Worm (Caenorhabditis elegans): ENCODE results near the gene F35C5.12.

ce11 chrII:12925551-12925950 is 11.2 kb upstream of the F35C5.12 start, which contains the start of gene F58G1.8:
- no peak for TF ChIP-seq D2030.7 (GFP tag; IDR thresholded peaks at IDR 0.05)
- no peak for TF ChIP-seq Y95B8A.8 (GFP tag; IDR thresholded peaks at IDR 0.05)
- TF ChIP-seq zim-3 (tag; optimal IDR thresholded peaks at IDR 0.05) = no peak
- TF ChIP-seq rcor-1 (GFP tag; IDR thresholded peaks at IDR 0.05) = no peak
- no peak for TF ChIP-seq gei-17 (GFP tag; optimal IDR thresholded peaks at IDR 0.05)
- TF ChIP-seq sea-2 (GFP tag; IDR thresholded peaks at IDR 0.05) = no peak
- TF ChIP-seq somi-1 (GFP tag; optimal IDR thresholded peaks at IDR 0.05) = no peak
- no peak for TF ChIP-seq hrde-1 (tag; optimal IDR thresholded peaks at IDR 0.05; ENCODE audit: borderline replicate concordance)
- no peak for TF ChIP-seq nhr-90 (tag; optimal IDR thresholded peaks at IDR 0.05)
- TF ChIP-seq attf-5 (GFP tag; optimal IDR thresholded peaks at IDR 0.05) = no peak

Data from whole organism, young adult.